Worm (Caenorhabditis elegans) whole organism, L2 larva: Measurements from ENCODE around the gene ZK105.5.

Experiments
- F13H6.1 ChIP-seq: sonication (generic microtip); optimal IDR thresholded peaks from 2 replicates; lab custom pipeline; 2016; ENCODE audit warnings: missing genetic modification characterization, missing compliant biosample characterization
- alr-1 ChIP-seq: fragments of 150-350 bp; optimal IDR thresholded peaks from 2 replicates; lab custom pipeline; 2014; ENCODE audit warnings: missing biosample characterization, missing genetic modification characterization
- aly-2 ChIP-seq: fragments of 150-350 bp; optimal IDR thresholded peaks from 2 replicates; lab custom pipeline; 2014; ENCODE audit warnings: missing biosample characterization, missing genetic modification characterization
- nhr-10 ChIP-seq: sonication (generic microtip); optimal IDR thresholded peaks from 2 replicates; lab custom pipeline; 2017; ENCODE audit warnings: missing biosample characterization, missing genetic modification characterization
- nhr-237 ChIP-seq: fragments of 150-350 bp; optimal IDR thresholded peaks from 2 replicates; lab custom pipeline; 2014; ENCODE audit warnings: missing biosample characterization, missing genetic modification characterization
- ztf-11 ChIP-seq: sonication (generic microtip); optimal IDR thresholded peaks from 2 replicates; lab custom pipeline; 2017; ENCODE audit warnings: missing biosample characterization, missing genetic modification characterization
- ztf-4 ChIP-seq: fragments of 150-350 bp; optimal IDR thresholded peaks from 2 replicates; lab custom pipeline; 2014; ENCODE audit warnings: missing biosample characterization, missing genetic modification characterization

- TF ChIP-seq ztf-11 (no peak), F13H6.1 (tag; lab: Kevin White, UChicago) (peak; percentile 14), nhr-10 (tag; lab: Kevin White, UChicago) (no peak), nhr-237 (tag; lab: Kevin White, UChicago) (no peak), aly-2 (tag; lab: Kevin White, UChicago) (no peak), ztf-4 (tag; lab: Kevin White, UChicago) (no peak), alr-1 (tag; lab: Kevin White, UChicago) (no peak)
These were observed 28.4 kb upstream of the ZK105.5 start for ce11 chrV:7745903-7746302.
